Fruit fly (Drosophila melanogaster) whole organism, embryonic: ENCODE data around the gene PGAP1.
A peak's percentile ranks its signal among the peaks of the same experiment; 100 is the strongest.

Experiments used
- Abd-B ChIP-seq: fragments of 200-800 bp; sonication (Bioruptor generic); optimal IDR thresholded peaks from 2 replicates; lab custom pipeline; 2018; ENCODE audit warnings: missing biosample characterization, mild to moderate bottlenecking, missing genetic modification characterization, moderate library complexity
- Aef1 ChIP-seq: fragments of 200-800 bp; sonication (Bioruptor generic); IDR thresholded peaks from 3 replicates; pipeline ENCODE4 v1.3.6; 2022; ENCODE audit warnings: missing biosample characterization, missing genetic modification characterization
- CG10147 ChIP-seq: fragments of 200-800 bp; sonication (Bioruptor generic); optimal IDR thresholded peaks from 2 replicates; lab custom pipeline; 2019; ENCODE audit warnings: missing biosample characterization, mild to moderate bottlenecking, missing genetic modification characterization, moderate library complexity
- CG10321 ChIP-seq: fragments of 200-800 bp; sonication (Bioruptor generic); IDR thresholded peaks from 2 replicates; pipeline ENCODE4 v1.3.6; 2022; ENCODE audit warnings: missing biosample characterization, missing genetic modification characterization
- CG11504 ChIP-seq: fragments of 200-800 bp; sonication (Bioruptor generic); optimal IDR thresholded peaks from 3 replicates; lab custom pipeline; 2019; ENCODE audit warnings: missing biosample characterization, mild to moderate bottlenecking, missing genetic modification characterization, moderate library complexity
- CG13123 ChIP-seq: fragments of 200-800 bp; sonication (Bioruptor generic); optimal IDR thresholded peaks from 2 replicates; lab custom pipeline; 2016; ENCODE audit warnings: missing biosample characterization, missing genetic modification characterization
- CG14050 ChIP-seq: fragments of 200-800 bp; sonication (Bioruptor generic); IDR thresholded peaks from 3 replicates; pipeline ENCODE4 v1.3.6; 2022; ENCODE audit warnings: missing biosample characterization, missing genetic modification characterization
- CG15011 ChIP-seq: fragments of 200-800 bp; sonication (Bioruptor generic); optimal IDR thresholded peaks from 3 replicates; lab custom pipeline; 2018; ENCODE audit warnings: missing biosample characterization, mild to moderate bottlenecking, missing genetic modification characterization
- CG16813 ChIP-seq: fragments of 200-800 bp; sonication (Bioruptor generic); IDR thresholded peaks from 3 replicates; pipeline ENCODE4 v1.3.6; 2022; ENCODE audit warnings: missing biosample characterization, missing genetic modification characterization; ENCODE audit not compliant: partially characterized antibody
- CG17361 ChIP-seq: fragments of 200-800 bp; sonication (Bioruptor generic); IDR thresholded peaks from 3 replicates; pipeline ENCODE4 v1.3.6; 2022; ENCODE audit warnings: missing biosample characterization, missing genetic modification characterization
- CG17612 ChIP-seq: fragments of 200-800 bp; sonication (Bioruptor generic); IDR thresholded peaks from 2 replicates; pipeline ENCODE4 v1.3.6; 2022; ENCODE audit warnings: missing biosample characterization, missing genetic modification characterization
- CG2116 ChIP-seq: fragments of 200-800 bp; sonication (Bioruptor generic); optimal IDR thresholded peaks from 3 replicates; lab custom pipeline; 2018; ENCODE audit warnings: missing biosample characterization, mild to moderate bottlenecking, missing genetic modification characterization
- CG2889 ChIP-seq: fragments of 200-800 bp; sonication (Bioruptor generic); IDR thresholded peaks from 3 replicates; pipeline ENCODE4 v1.3.6; 2022; ENCODE audit warnings: missing biosample characterization, missing genetic modification characterization
- CG5245 ChIP-seq: fragments of 200-800 bp; sonication (Bioruptor generic); optimal IDR thresholded peaks from 3 replicates; lab custom pipeline; 2016; ENCODE audit warnings: missing biosample characterization, missing genetic modification characterization
- CG7372 ChIP-seq: fragments of 200-800 bp; sonication (Bioruptor generic); IDR thresholded peaks from 2 replicates; pipeline ENCODE4 v1.3.6; 2022; ENCODE audit warnings: missing biosample characterization, missing genetic modification characterization
- CG7556 ChIP-seq: fragments of 200-800 bp; sonication (Bioruptor generic); optimal IDR thresholded peaks from 2 replicates; lab custom pipeline; 2017; ENCODE audit warnings: missing biosample characterization, mild to moderate bottlenecking, missing genetic modification characterization
- CG8089 ChIP-seq: fragments of 200-800 bp; sonication (Bioruptor generic); optimal IDR thresholded peaks from 3 replicates; lab custom pipeline; 2016; ENCODE audit warnings: missing biosample characterization, missing genetic modification characterization
- CG8290 ChIP-seq, 3 experiments: fragments of 200-800 bp; sonication (Bioruptor generic); optimal IDR thresholded peaks; 2 replicates each; lab custom pipeline; 2016 to 2019; ENCODE audit warnings: missing biosample characterization in 3 of 3, missing genetic modification characterization in 3 of 3, mild to moderate bottlenecking in 2 of 3, moderate library complexity in 1 of 3
- CG8944 ChIP-seq: fragments of 200-800 bp; sonication (Bioruptor generic); optimal IDR thresholded peaks from 3 replicates; lab custom pipeline; 2016; ENCODE audit warnings: missing biosample characterization, missing genetic modification characterization
- CG9215 ChIP-seq: fragments of 200-800 bp; sonication (Bioruptor generic); IDR thresholded peaks from 2 replicates; pipeline ENCODE4 v1.3.6; 2022; ENCODE audit warnings: missing biosample characterization, missing genetic modification characterization
- CG9727 ChIP-seq: fragments of 200-800 bp; sonication (Bioruptor generic); optimal IDR thresholded peaks from 3 replicates; lab custom pipeline; 2017; ENCODE audit warnings: missing biosample characterization, mild to moderate bottlenecking, missing genetic modification characterization
- D ChIP-seq, 2 experiments: fragments of 200-800 bp in 1 of 2; fragments of >200 bp in 1 of 2; sonication (Bioruptor generic) in 1 of 2; optimal IDR thresholded peaks; 2 replicates in 1 of 2; 3 replicates in 1 of 2; lab custom pipeline; 2017; ENCODE audit warnings: mild to moderate bottlenecking in 1 of 2, missing biosample characterization in 1 of 2, missing genetic modification characterization in 1 of 2, missing genetic modification reagents in 1 of 2
- Fer2 ChIP-seq: fragments of 200-800 bp; sonication (Bioruptor generic); optimal IDR thresholded peaks from 2 replicates; lab custom pipeline; 2018; ENCODE audit warnings: missing biosample characterization, mild to moderate bottlenecking, missing genetic modification characterization, moderate library complexity
- Fer3 ChIP-seq: fragments of 200-800 bp; sonication (Bioruptor generic); optimal IDR thresholded peaks from 2 replicates; lab custom pipeline; 2018; ENCODE audit warnings: missing biosample characterization, mild to moderate bottlenecking, missing genetic modification characterization, moderate library complexity
- HLH54F ChIP-seq: fragments of 200-800 bp; sonication (Bioruptor generic); optimal IDR thresholded peaks from 3 replicates; lab custom pipeline; 2016; ENCODE audit warnings: missing biosample characterization, missing genetic modification characterization
- Nf-YC ChIP-seq: fragments of 200-800 bp; optimal IDR thresholded peaks from 3 replicates; lab custom pipeline; 2019; ENCODE audit warnings: missing biosample characterization, mild to moderate bottlenecking, missing genetic modification characterization, moderate library complexity
- TFAM ChIP-seq: fragments of 200-800 bp; sonication (Bioruptor generic); optimal IDR thresholded peaks from 2 replicates; lab custom pipeline; 2017; ENCODE audit warnings: missing biosample characterization, missing genetic modification characterization, inconsistent platforms
- abd-A ChIP-seq: fragments of 200-800 bp; sonication (Bioruptor generic); optimal IDR thresholded peaks from 3 replicates; lab custom pipeline; 2019; ENCODE audit warnings: missing biosample characterization, mild to moderate bottlenecking, missing genetic modification characterization, moderate library complexity
- ac ChIP-seq: fragments of 200-800 bp; sonication (Bioruptor generic); optimal IDR thresholded peaks from 3 replicates; lab custom pipeline; 2017; ENCODE audit warnings: missing biosample characterization, mild to moderate bottlenecking, missing genetic modification characterization
- esg ChIP-seq: fragments of 200-800 bp; sonication (Bioruptor generic); conservative IDR thresholded peaks from 2 replicates; pipeline ENCODE4 v1.3.6; 2022; ENCODE audit warnings: missing biosample characterization, missing genetic modification characterization
- eyg ChIP-seq: fragments of 200-800 bp; sonication (Bioruptor generic); optimal IDR thresholded peaks from 3 replicates; lab custom pipeline; 2016; ENCODE audit warnings: missing biosample characterization, missing genetic modification characterization
- fd96Cb ChIP-seq: fragments of 200-800 bp; sonication (Bioruptor generic); optimal IDR thresholded peaks from 2 replicates; lab custom pipeline; 2018; ENCODE audit warnings: missing biosample characterization, mild to moderate bottlenecking, missing genetic modification characterization, moderate library complexity
- ftz-f1 ChIP-seq: fragments of 200-800 bp; sonication (Bioruptor generic); optimal IDR thresholded peaks from 2 replicates; lab custom pipeline; 2016; ENCODE audit warnings: missing biosample characterization, missing genetic modification characterization
- gem ChIP-seq: fragments of 200-800 bp; sonication (Bioruptor generic); optimal IDR thresholded peaks from 2 replicates; lab custom pipeline; 2019; ENCODE audit warnings: missing biosample characterization, mild to moderate bottlenecking, missing genetic modification characterization, moderate library complexity
- grau ChIP-seq: fragments of 200-800 bp; optimal IDR thresholded peaks from 3 replicates; lab custom pipeline; 2019; ENCODE audit warnings: missing biosample characterization, mild to moderate bottlenecking, missing genetic modification characterization, moderate library complexity
- ham ChIP-seq: fragments of 200-800 bp; sonication (Bioruptor generic); IDR thresholded peaks from 2 replicates; pipeline ENCODE4 v1.3.6; 2022; ENCODE audit warnings: missing biosample characterization, missing genetic modification characterization
- hbn ChIP-seq: fragments of 200-800 bp; sonication (Bioruptor generic); IDR thresholded peaks from 2 replicates; pipeline ENCODE4 v1.3.6; 2022; ENCODE audit warnings: missing biosample characterization, missing genetic modification characterization; ENCODE audit not compliant: partially characterized antibody
- ind ChIP-seq: fragments of 200-800 bp; sonication (Bioruptor generic); optimal IDR thresholded peaks from 3 replicates; lab custom pipeline; 2016; ENCODE audit warnings: missing biosample characterization, missing genetic modification characterization
- jumu ChIP-seq: fragments of 200-800 bp; sonication (Bioruptor generic); optimal IDR thresholded peaks from 3 replicates; lab custom pipeline; 2016; ENCODE audit warnings: missing biosample characterization, missing genetic modification characterization
- lola ChIP-seq, 3 experiments: fragments of >200 bp in 2 of 3; fragments of 200-800 bp in 1 of 3; sonication (Bioruptor generic) in 1 of 3; optimal IDR thresholded peaks; 2 replicates each; lab custom pipeline; 2017 to 2019; ENCODE audit warnings: missing biosample characterization in 3 of 3, missing genetic modification characterization in 3 of 3, mild to moderate bottlenecking in 1 of 3, moderate library complexity in 1 of 3
- luna ChIP-seq: fragments of 200-800 bp; sonication (Bioruptor generic); optimal IDR thresholded peaks from 2 replicates; lab custom pipeline; 2016; ENCODE audit warnings: missing biosample characterization, missing genetic modification characterization
- nerfin-1 ChIP-seq: fragments of 200-800 bp; sonication (Bioruptor generic); optimal IDR thresholded peaks from 3 replicates; lab custom pipeline; 2019; ENCODE audit warnings: missing biosample characterization, mild to moderate bottlenecking, missing genetic modification characterization, moderate library complexity
- p53 ChIP-seq: fragments of 200-800 bp; sonication (Bioruptor generic); optimal IDR thresholded peaks from 2 replicates; lab custom pipeline; 2016; ENCODE audit warnings: missing biosample characterization, missing genetic modification characterization
- pnt ChIP-seq: fragments of 200-800 bp; sonication (Bioruptor generic); optimal IDR thresholded peaks from 3 replicates; lab custom pipeline; 2016; ENCODE audit warnings: missing biosample characterization, missing genetic modification characterization
- run ChIP-seq: fragments of 200-800 bp; sonication (Bioruptor generic); optimal IDR thresholded peaks from 3 replicates; lab custom pipeline; 2018; ENCODE audit warnings: missing biosample characterization, mild to moderate bottlenecking, missing genetic modification characterization
- sim ChIP-seq: fragments of 200-800 bp; sonication (Bioruptor generic); IDR thresholded peaks from 2 replicates; pipeline ENCODE4 v1.3.6; 2022; ENCODE audit warnings: missing biosample characterization, missing genetic modification characterization
- tgo ChIP-seq: fragments of 200-800 bp; sonication (Bioruptor generic); IDR thresholded peaks from 3 replicates; pipeline ENCODE4 v1.3.6; 2022; ENCODE audit warnings: missing biosample characterization, missing genetic modification characterization
- unpg ChIP-seq: fragments of 200-800 bp; sonication (Bioruptor generic); optimal IDR thresholded peaks from 3 replicates; lab custom pipeline; 2018; ENCODE audit warnings: missing biosample characterization, mild to moderate bottlenecking, missing genetic modification characterization, moderate library complexity
- vfl ChIP-seq: fragments of 200-800 bp; sonication (Bioruptor generic); optimal IDR thresholded peaks from 2 replicates; lab custom pipeline; 2016; ENCODE audit warnings: missing biosample characterization, missing genetic modification characterization
- zfh1 ChIP-seq: fragments of 200-800 bp; sonication (Bioruptor generic); IDR thresholded peaks from 3 replicates; pipeline ENCODE4 v1.3.6; 2022; ENCODE audit warnings: missing biosample characterization, missing genetic modification characterization

The PGAP1 gene

DNA sequence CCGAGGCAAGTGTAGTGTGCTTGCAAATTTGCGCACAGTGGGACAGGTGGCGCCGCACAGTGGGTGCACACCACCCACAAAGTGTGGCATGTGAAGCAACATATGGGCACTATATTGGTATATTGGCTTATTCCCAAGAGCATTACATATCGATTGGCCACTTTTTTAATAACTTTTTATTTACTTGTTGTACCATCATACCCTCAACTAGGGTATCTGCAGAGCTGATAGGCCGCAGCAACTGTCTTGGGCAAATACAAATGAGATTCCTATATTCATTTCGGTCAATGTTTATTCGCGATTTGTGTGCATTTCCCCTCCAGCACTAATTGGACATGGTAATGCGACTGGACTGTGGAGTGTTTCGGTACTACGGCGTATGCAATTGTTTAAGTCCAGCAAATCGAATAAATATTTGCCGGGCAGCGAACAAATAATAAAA, 35.5 kb upstream of the PGAP1 start (continued):
- no peak for TF ChIP-seq jumu (GFP tag; lab: Kevin White, UChicago)
- TF ChIP-seq CG11504 (tag; lab: Kevin White, UChicago), result peak; percentile 72
- peak; percentile 38; the same call in 1 of the 3 replicates for TF ChIP-seq tgo (GFP tag; lab: Robert Waterston, UW)
- no peak for TF ChIP-seq p53 (GFP tag; lab: Kevin White, UChicago)
- TF ChIP-seq CG9727 (GFP tag; lab: Kevin White, UChicago), result peak; percentile 52
- TF ChIP-seq luna (GFP tag; lab: Kevin White, UChicago), result no peak
- no peak for TF ChIP-seq hbn (GFP tag; lab: Robert Waterston, UW)
- TF ChIP-seq ind, result peak; percentile 48
- no peak for TF ChIP-seq run (tag; lab: Kevin White, UChicago)
- TF ChIP-seq abd-A, result no peak
- peak; percentile 30 for TF ChIP-seq HLH54F (GFP tag; lab: Kevin White, UChicago)
- peak; percentile 56 for TF ChIP-seq unpg (GFP tag; lab: Kevin White, UChicago)
- TF ChIP-seq CG2116, result peak; percentile 27
- 0 out of 3 replicates have a peak, but pooled peaks have one; percentile 46 for TF ChIP-seq CG2889 (GFP tag; lab: Robert Waterston, UW)
- peak; percentile 35 for TF ChIP-seq CG5245 (GFP tag; lab: Kevin White, UChicago)
- no peak for TF ChIP-seq vfl (GFP tag; lab: Kevin White, UChicago)
- TF ChIP-seq Aef1 (GFP tag; lab: Robert Waterston, UW), result 0 out of 3 replicates have a peak, but pooled peaks have one; percentile 10
- no peak for TF ChIP-seq CG15011 (GFP tag; lab: Kevin White, UChicago)
- TF ChIP-seq Fer3 (tag; lab: Kevin White, UChicago), result peak; percentile 31
- peak; percentile 27 for TF ChIP-seq fd96Cb
- TF ChIP-seq CG8944 (GFP tag; lab: Kevin White, UChicago), result peak; percentile 65
- TF ChIP-seq D (optimal IDR thresholded peaks at IDR 0.05; lab: Kevin White, UChicago), result no peak
- peak; percentile 62 for TF ChIP-seq D (GFP tag; optimal IDR thresholded peaks at IDR 0.05; lab: Kevin White, UChicago)
- TF ChIP-seq CG17612 (GFP tag; lab: Robert Waterston, UW), result no peak
- TF ChIP-seq Fer2, result no peak
- TF ChIP-seq grau (tag; lab: Kevin White, UChicago), result peak; percentile 25
- peak; percentile 67 for TF ChIP-seq gem
- peak; percentile 51 for TF ChIP-seq nerfin-1 (tag; lab: Kevin White, UChicago)
- TF ChIP-seq CG8290 (GFP tag; optimal IDR thresholded peaks at IDR 0.05; lab: Kevin White, UChicago), result no peak
- peak in 1 of 2 experiments; percentile 76 for TF ChIP-seq CG8290 (tag; optimal IDR thresholded peaks at IDR 0.05; lab: Kevin White, UChicago)
- TF ChIP-seq CG7556 (GFP tag; lab: Kevin White, UChicago), result peak; percentile 11
- peak; percentile 35 for TF ChIP-seq CG8089 (GFP tag; lab: Kevin White, UChicago)
- TF ChIP-seq ac (GFP tag; lab: Kevin White, UChicago), result peak; percentile 22
- TF ChIP-seq CG10147 (GFP tag; lab: Kevin White, UChicago), result no peak
- TF ChIP-seq Abd-B (GFP tag; lab: Kevin White, UChicago), result peak; percentile 29
- TF ChIP-seq CG16813, result no peak
- no peak for TF ChIP-seq CG7372 (GFP tag; lab: Robert Waterston, UW)
- TF ChIP-seq zfh1, result peak; percentile 74
- no peak for TF ChIP-seq CG9215
- TF ChIP-seq ham (GFP tag; lab: Robert Waterston, UW), result no peak
- TF ChIP-seq CG14050 (GFP tag; lab: Robert Waterston, UW), result peak; percentile 28; the same call in 1 of the 3 replicates
- TF ChIP-seq CG10321 (GFP tag; lab: Robert Waterston, UW), result no peak
- peak; percentile 71 for TF ChIP-seq CG17361 (GFP tag; lab: Robert Waterston, UW)
- no peak for TF ChIP-seq Nf-YC (tag; lab: Kevin White, UChicago)
- TF ChIP-seq ftz-f1, result no peak
- no peak for TF ChIP-seq TFAM
- TF ChIP-seq esg (GFP tag; lab: Robert Waterston, UW), result peak; percentile 53
- TF ChIP-seq pnt, result peak; percentile 40
- TF ChIP-seq CG13123 (GFP tag; lab: Kevin White, UChicago), result peak; percentile 21
- TF ChIP-seq eyg (GFP tag; lab: Kevin White, UChicago), result peak; percentile 48
- TF ChIP-seq sim (GFP tag; lab: Robert Waterston, UW), result no peak
- TF ChIP-seq lola (GFP tag; optimal IDR thresholded peaks at IDR 0.05; lab: Kevin White, UChicago), result peak in 1 of 3 experiments; percentile 54
